Fruit fly (Drosophila melanogaster): ENCODE measurements around the gene fit.

fit gene

DNA sequence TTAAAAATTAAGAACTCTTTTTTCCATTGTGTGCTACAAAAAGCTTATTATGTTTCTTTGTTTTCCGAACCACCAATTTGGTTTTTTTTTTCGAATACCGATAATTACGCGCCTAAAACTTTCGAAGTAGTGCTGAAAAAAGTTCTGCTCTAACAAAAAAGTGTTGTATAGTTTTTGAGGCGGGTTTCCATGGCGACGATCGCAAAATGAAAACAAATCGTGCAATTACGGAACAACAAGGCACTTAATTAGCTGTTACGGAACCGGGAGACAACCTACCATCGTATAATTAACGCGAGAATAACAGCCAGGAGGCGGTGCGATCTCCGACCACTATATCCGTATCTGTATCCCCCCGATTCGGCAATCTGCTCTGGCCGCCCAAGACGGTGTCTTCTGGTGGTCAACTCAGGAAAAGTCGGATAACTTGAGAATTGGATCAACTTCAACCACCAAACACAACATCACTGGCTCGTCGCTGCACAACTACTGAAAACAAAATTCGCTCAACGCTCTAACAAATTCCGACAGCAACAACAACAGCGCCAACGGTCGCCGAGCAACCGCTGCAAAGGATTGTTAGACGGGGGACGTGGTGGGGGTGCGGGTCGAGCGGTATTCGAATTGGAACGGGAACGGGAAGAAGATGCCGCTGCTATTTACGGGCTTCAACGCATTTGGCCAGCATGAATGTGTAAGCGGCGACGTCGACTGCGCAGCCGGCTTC lies 2.8 kb upstream of the fit start, which contains the start of the genes CG6678 and dnd:
Gene CG6678 (plus strand): TSS at position 169 of the 727 bp plus-strand sequence.
Gene dnd (minus strand): TSS at position 495 of the 727 bp plus-strand sequence.
- TF ChIP-seq Myc (optimal IDR thresholded peaks at IDR 0.05) (no peak), h (optimal IDR thresholded peaks at IDR 0.05) (no peak), psq (optimal IDR thresholded peaks at IDR 0.05) (no peak), ttk (optimal IDR thresholded peaks at IDR 0.05) (no peak), Sin3A (optimal IDR thresholded peaks at IDR 0.05) (no peak), insv (optimal IDR thresholded peaks at IDR 0.05) (no peak)

DNA sequence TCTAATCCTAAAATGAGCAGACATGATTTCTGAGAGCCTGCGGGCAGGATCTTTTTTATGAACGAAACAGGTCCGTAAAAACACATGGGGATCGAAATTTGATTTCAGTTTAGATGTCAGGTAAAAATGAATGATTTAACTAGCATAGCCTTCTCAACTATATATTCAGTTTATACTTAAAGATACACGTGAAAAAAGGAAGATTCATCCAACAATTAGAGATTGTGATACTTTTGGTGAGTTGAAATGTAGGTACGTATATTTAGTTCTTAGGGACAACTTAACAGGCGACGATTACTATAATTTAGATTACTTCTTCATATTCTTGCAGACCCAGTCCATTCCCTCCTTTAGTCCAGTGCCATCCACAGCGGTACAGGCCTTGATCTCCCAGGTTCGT lies 1.2 kb upstream of the fit start, which contains the start of gene CG17819:
Gene CG17819 (minus strand): TSS at position 101 of the 400 bp plus-strand sequence.
- TF ChIP-seq ttk (optimal IDR thresholded peaks at IDR 0.05): no peak
- no peak for TF ChIP-seq insv (optimal IDR thresholded peaks at IDR 0.05)
- no peak for TF ChIP-seq Sin3A (optimal IDR thresholded peaks at IDR 0.05)
- no peak for TF ChIP-seq psq (optimal IDR thresholded peaks at IDR 0.05)
- no peak for TF ChIP-seq h (optimal IDR thresholded peaks at IDR 0.05)
- TF ChIP-seq Myc (optimal IDR thresholded peaks at IDR 0.05): no peak

DNA sequence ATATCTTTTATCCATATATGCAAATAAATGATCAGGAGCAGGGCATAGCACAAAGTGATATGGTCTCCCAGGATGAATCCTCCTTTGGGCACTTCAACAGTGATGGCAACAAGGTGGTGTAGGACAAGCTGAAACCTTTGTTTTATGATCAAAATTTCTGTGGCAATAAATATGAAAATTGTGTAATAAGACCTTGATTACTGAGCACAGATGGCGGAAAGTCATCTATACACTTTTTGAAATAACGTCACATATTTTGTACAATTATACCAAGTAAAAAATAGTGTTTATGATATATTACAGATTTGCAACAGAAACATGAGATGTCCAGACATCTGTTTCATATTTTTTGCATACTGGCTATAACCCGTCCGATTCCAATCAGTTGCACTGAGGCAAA lies 3.7 kb downstream of the fit start, which contains the start of gene CG31465:
Gene CG31465 (plus strand): TSS at position 301 of the 400 bp plus-strand sequence.
- TF ChIP-seq insv (optimal IDR thresholded peaks at IDR 0.05) (no peak), Sin3A (optimal IDR thresholded peaks at IDR 0.05) (no peak), Myc (optimal IDR thresholded peaks at IDR 0.05) (no peak), psq (optimal IDR thresholded peaks at IDR 0.05) (no peak), h (optimal IDR thresholded peaks at IDR 0.05) (no peak), ttk (optimal IDR thresholded peaks at IDR 0.05) (no peak)

DNA sequence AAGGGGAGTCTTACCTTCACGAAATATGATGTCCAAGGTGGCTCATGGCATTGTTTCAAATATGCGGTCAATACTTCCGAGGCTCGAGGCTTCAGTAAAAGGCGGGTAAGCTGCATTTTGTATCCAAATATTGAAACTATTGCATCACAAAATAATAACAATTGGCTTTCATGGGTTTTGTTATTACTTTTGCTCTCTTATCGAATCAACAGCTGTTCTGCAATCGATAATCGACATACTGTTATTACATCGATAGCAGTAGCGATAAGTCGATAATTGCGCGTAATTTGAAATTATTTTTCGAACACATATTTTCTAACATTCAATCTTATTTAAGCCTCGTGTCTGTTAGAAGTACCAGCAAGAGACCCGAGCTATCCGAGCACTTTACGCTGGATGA lies 5.8 kb downstream of the fit start, which contains the start of gene CG34148:
Gene CG34148 (minus strand): TSS at position 214 of the 400 bp plus-strand sequence.
- TF ChIP-seq Myc (optimal IDR thresholded peaks at IDR 0.05) (no peak), h (optimal IDR thresholded peaks at IDR 0.05) (no peak), insv (optimal IDR thresholded peaks at IDR 0.05) (no peak), ttk (optimal IDR thresholded peaks at IDR 0.05) (no peak), psq (optimal IDR thresholded peaks at IDR 0.05) (no peak), Sin3A (optimal IDR thresholded peaks at IDR 0.05) (no peak)

DNA sequence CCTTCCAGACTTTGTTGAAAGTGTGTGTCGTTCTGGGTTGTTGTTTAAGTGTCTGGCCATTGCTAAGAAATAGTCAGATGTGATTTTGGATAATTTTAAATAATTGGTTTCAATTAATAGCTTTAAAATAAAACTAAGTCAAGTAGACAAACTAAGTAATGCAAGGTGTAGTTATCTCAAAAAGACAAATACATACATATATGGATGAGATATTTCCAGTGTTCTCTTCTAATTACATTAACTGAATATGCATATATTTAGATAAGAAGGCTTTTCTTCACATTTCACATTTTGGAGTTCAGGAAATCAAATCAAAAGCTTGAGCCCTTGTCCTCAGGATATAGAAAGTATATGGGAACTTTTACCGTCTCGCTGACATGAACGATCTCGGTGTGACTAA lies 6.6 kb downstream of the fit start, which contains the start of gene P5CDh2:
Gene P5CDh2 (plus strand): TSS at position 301 of the 400 bp plus-strand sequence.
- TF ChIP-seq h (optimal IDR thresholded peaks at IDR 0.05) (no peak), ttk (optimal IDR thresholded peaks at IDR 0.05) (no peak), Sin3A (optimal IDR thresholded peaks at IDR 0.05) (no peak), Myc (optimal IDR thresholded peaks at IDR 0.05) (no peak), insv (optimal IDR thresholded peaks at IDR 0.05) (no peak), psq (optimal IDR thresholded peaks at IDR 0.05) (no peak)

DNA sequence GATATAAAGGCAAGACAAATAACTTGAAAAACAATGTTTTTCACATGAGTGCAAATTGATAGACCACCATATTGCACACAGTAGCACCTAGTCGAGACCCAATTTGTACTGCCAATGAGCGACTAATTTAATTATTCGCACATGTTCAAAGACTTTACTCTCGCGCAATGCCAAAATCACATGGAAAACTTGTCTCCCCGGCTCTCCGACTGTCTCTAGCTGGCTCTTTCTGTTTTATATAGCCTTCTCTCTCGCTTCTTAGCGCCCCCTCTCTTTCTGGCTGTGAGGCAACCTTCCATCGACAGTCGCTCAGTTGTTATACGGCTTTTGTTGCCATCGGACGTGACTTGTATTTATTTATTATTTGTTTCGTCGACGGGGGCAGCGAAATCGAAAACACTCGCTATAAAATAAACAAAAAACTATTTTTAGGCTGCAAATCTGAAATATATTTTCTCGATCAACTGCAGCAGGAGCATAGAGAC lies 9.2 kb downstream of the fit start, which contains the start of gene CG6656:
Gene CG6656 (plus strand): TSS at position 312 of the 485 bp plus-strand sequence.
- TF ChIP-seq Sin3A (optimal IDR thresholded peaks at IDR 0.05) (no peak), ttk (optimal IDR thresholded peaks at IDR 0.05) (no peak), psq (optimal IDR thresholded peaks at IDR 0.05) (no peak), h (optimal IDR thresholded peaks at IDR 0.05) (no peak), insv (optimal IDR thresholded peaks at IDR 0.05) (no peak)

DNA sequence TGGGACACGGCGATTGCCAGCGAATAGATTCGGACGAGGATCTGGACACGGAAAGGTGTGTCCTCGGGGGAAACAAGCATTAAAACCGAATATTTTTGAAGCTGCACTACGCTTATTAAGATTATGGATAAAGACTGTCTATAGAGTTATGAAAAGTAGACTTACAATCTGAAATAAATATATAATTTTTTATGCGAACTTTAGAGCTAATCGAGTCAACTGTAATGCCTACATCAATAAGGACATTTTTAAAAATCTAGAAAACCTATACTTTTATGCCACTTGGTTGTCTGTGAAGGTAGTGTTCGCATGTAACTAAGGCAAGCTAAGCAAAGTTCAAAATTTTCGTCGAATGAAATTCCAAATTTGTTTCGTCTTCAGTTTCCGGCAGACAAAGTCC lies 10.8 kb downstream of the fit start, which contains the start of gene CG31178:
Gene CG31178 (plus strand): TSS at position 301 of the 400 bp plus-strand sequence.
- TF ChIP-seq Sin3A (optimal IDR thresholded peaks at IDR 0.05) (no peak), Myc (optimal IDR thresholded peaks at IDR 0.05) (no peak), psq (optimal IDR thresholded peaks at IDR 0.05) (no peak), ttk (optimal IDR thresholded peaks at IDR 0.05) (no peak), insv (optimal IDR thresholded peaks at IDR 0.05) (no peak), h (optimal IDR thresholded peaks at IDR 0.05) (no peak)

DNA sequence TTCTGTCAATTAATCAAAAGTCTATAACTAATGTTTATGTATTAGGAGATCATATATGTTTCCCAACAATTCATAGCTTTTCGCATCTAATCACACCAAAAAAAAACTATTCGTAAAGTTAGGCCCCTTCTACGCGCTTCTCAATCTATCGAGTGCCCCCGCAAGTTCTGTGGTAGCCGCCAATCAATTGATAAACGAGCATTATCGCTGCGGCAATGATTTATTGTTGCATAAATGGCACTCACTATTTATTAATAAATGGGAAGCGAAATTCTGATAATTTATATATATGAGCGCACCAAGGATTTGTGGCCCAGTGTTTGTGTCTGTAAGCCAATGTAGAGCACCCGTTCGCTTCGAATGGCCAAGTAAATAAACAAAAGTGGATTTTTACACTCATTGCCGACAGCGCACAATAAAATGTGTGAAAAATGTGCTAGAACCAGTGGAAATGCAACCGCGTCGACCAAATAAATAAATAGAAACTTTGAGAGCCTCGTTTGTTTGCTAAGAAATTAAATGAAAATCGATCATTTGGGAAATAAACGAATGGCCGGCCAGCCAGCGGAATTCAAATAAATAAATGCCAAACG lies 12.8 kb downstream of the fit start:
- TF ChIP-seq insv (optimal IDR thresholded peaks at IDR 0.05) (no peak), Myc (optimal IDR thresholded peaks at IDR 0.05) (no peak), psq (optimal IDR thresholded peaks at IDR 0.05) (no peak), h (optimal IDR thresholded peaks at IDR 0.05) (no peak), ttk (optimal IDR thresholded peaks at IDR 0.05) (no peak), Sin3A (optimal IDR thresholded peaks at IDR 0.05) (no peak)

DNA sequence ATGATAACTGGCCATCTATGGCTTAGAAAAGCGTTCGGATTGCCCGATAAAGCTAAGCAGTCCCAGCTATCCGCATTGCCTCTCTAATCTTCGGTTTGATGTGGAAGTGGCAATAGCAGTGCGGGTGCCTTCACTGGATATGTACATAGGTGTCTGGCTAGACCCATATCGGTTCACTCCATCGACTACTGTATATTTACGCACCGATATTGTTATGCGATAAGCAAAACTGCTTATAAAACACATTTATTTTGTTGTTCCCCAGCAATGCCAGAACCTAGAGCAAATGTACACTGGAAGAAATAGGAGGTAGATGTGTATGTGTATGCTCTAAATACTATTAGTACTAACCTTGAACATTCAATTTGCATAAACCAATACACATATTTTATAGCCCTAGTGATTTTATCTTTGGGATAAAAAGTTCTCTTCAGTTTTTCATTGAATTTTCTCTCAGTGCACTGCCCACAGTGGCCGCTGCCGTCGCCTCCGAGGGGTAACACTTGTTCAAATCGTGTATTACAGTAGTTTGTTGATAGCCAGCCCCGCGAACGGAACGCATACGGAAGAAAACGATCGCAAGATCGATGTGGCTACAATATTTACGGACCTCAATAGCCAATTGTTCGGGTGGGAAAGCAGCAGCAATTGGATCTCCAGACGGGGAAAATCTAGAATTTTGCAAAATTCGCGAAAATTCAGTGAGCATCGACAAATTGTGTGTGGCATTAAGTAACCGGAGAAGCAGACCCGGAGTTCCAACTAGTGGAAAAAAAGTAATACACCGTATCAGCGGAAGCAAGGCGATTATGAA lies 13.9 kb downstream of the fit start, which contains the start of gene CG31431:
Gene CG31431 (plus strand): TSS at position 524 of the 814 bp plus-strand sequence.
- TF ChIP-seq ttk (optimal IDR thresholded peaks at IDR 0.05): no peak
- TF ChIP-seq psq (optimal IDR thresholded peaks at IDR 0.05): no peak
- TF ChIP-seq h (optimal IDR thresholded peaks at IDR 0.05): no peak
- no peak for TF ChIP-seq insv (optimal IDR thresholded peaks at IDR 0.05)
- no peak for TF ChIP-seq Sin3A (optimal IDR thresholded peaks at IDR 0.05)
- TF ChIP-seq Myc (optimal IDR thresholded peaks at IDR 0.05): no peak

DNA sequence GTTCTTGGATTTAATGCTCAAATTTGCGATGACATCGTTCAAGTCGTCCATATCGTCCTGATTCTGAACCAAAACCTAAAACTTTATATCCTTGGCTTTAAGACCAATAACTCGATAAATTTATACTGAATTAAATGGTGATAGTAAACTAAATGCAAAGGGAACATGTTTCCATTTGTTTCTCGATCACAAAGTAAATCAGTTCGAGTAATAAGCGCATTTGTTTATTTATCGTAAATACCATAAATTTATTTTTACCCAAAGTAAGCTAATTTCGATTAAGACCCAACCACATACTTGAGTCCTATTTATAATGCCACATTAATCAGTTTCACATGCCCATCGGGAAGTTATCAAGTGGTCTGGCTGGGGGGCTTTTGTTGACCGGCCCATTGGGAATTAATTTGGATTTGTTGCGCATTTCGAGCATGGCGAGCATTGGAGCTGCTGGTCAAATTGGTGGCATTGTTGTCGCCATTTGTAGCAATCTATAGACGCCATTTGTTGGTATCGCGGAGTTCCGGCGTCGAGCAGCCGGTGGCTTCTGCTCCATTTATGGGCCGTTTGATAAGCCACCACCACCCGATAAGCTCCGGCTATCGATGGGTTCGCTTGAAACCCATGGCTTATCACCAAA lies 14.7 kb downstream of the fit start, which contains the start of gene CG31174:
Gene CG31174 (minus strand): TSS at position 51 of the 637 bp plus-strand sequence.
- TF ChIP-seq h (optimal IDR thresholded peaks at IDR 0.05) (no peak), Sin3A (optimal IDR thresholded peaks at IDR 0.05) (no peak), ttk (optimal IDR thresholded peaks at IDR 0.05) (no peak), Myc (optimal IDR thresholded peaks at IDR 0.05) (no peak), insv (optimal IDR thresholded peaks at IDR 0.05) (no peak), psq (optimal IDR thresholded peaks at IDR 0.05) (no peak)

Data from Kc167 (cell line).